Fruit fly (Drosophila melanogaster) whole organism, pupa: ENCODE results near the gene Toll-9.
A peak's percentile ranks its signal among the peaks of the same experiment; 100 is the strongest.

ENCODE experiments used
- CG12605 ChIP-seq: fragments of 200-800 bp; sonication (Bioruptor generic); IDR thresholded peaks from 2 replicates; pipeline ENCODE4 v1.3.6; 2022; ENCODE audit warnings: missing biosample characterization, missing genetic modification characterization
- CG17806 ChIP-seq: fragments of 200-800 bp; sonication (Bioruptor generic); optimal IDR thresholded peaks from 2 replicates; lab custom pipeline; 2018; ENCODE audit warnings: missing biosample characterization, mild to moderate bottlenecking, missing genetic modification characterization, moderate library complexity
- CG32121 ChIP-seq: fragments of 200-800 bp; sonication (Bioruptor generic); IDR thresholded peaks from 2 replicates; pipeline ENCODE4 v1.3.6; 2022; ENCODE audit warnings: missing biosample characterization, missing genetic modification characterization
- CG4496 ChIP-seq: fragments of 200-800 bp; sonication (Bioruptor generic); IDR thresholded peaks from 3 replicates; pipeline ENCODE4 v1.3.6; 2022; ENCODE audit warnings: missing biosample characterization, missing genetic modification characterization
- CG8159 ChIP-seq: fragments of 200-800 bp; sonication (Bioruptor generic); optimal IDR thresholded peaks from 3 replicates; lab custom pipeline; 2018; ENCODE audit warnings: missing biosample characterization, mild to moderate bottlenecking, missing genetic modification characterization, moderate library complexity
- CG8301 ChIP-seq: fragments of 200-800 bp; sonication (Bioruptor generic); optimal IDR thresholded peaks from 2 replicates; lab custom pipeline; 2018; ENCODE audit warnings: missing biosample characterization, mild to moderate bottlenecking, missing genetic modification characterization
- D1 ChIP-seq: fragments of 200-800 bp; sonication (Bioruptor generic); optimal IDR thresholded peaks from 2 replicates; lab custom pipeline; 2018; ENCODE audit warnings: missing biosample characterization, mild to moderate bottlenecking, missing genetic modification characterization, moderate library complexity
- EcR ChIP-seq: fragments of 200-800 bp; sonication (Bioruptor generic); optimal IDR thresholded peaks from 3 replicates; lab custom pipeline; 2019; ENCODE audit warnings: missing biosample characterization, missing genetic modification characterization, mild to moderate bottlenecking, moderate library complexity, missing genetic modification reagents

DNA sequence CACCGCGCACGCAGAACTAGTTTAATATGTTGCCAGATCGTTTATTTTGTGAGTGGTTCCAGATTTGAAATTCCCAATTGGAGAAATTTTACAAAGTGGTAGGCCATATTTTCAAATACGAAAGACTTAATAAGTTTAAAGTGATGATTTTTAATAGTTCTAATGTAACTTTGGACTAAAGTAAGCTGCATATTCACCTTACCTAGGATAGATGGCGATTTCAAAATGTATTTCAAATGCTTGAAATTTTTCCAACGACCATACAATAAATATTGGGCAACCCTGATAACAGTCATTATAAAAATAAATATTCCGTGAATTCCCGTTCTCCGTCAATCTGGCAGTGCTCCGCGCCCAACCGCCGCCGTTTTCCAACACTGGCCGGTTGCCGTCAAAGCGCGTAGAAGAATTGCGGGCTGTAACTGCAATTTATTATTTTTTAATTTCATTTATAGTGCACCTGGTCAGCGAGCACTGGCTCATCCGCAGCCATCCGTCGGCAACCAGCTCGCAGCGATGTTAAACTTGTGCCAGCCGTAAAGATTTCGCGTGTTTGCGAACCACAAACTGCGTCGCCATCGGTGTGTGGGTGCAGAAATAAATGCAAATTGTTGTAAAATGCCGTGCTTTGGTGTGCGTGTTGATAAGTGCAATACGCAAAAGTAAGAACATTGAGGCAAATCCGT lies 9.5 kb upstream of the Toll-9 start, which contains the start of the genes Ide and RhoBTB:
- TF ChIP-seq CG4496 (GFP tag; lab: Robert Waterston, UW) = peak; percentile 74; the same call in 2 of the 3 replicates
- peak; percentile 58 for TF ChIP-seq CG32121 (GFP tag; lab: Robert Waterston, UW)
- TF ChIP-seq CG8301 (tag; lab: Kevin White, UChicago) = peak; percentile 66
- TF ChIP-seq CG8159 (tag; lab: Kevin White, UChicago) = peak; percentile 75
- TF ChIP-seq CG12605 (GFP tag; lab: Robert Waterston, UW) = 0 out of 2 replicates have a peak, but pooled peaks have one; percentile 22
- TF ChIP-seq EcR (GFP tag; lab: Kevin White, UChicago) = no peak
- no peak for TF ChIP-seq D1 (tag; lab: Kevin White, UChicago)
- peak; percentile 67 for TF ChIP-seq CG17806 (tag; lab: Kevin White, UChicago)
